Worm (Caenorhabditis elegans): Measurements from ENCODE around the gene F22D3.4.

DNA sequence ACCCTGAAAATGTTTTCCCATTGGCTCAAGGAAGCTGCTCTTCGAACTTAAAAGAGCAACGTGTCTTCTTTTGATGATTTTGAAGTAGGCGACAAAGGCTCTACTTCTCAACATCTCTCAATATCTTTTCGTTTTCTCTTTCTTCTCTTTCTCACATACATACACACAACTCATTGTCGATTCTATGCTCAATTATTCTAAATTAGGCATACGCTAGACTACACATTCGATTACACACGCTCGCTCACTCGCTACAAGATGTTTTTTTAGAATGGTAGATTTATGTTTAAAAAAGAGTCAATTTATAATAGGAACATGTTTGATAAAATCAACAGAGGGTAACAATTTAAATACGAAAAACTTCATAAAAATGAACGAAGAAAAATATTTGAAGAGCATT is 14.1 kb upstream of the F22D3.4 start:
- TF ChIP-seq nhr-12 (tag; optimal IDR thresholded peaks at IDR 0.05) = no peak
- no peak for TF ChIP-seq lin-39 (tag; optimal IDR thresholded peaks at IDR 0.05)
- TF ChIP-seq mdl-1 (tag; optimal IDR thresholded peaks at IDR 0.05) = no peak
- TF ChIP-seq elt-2 (tag; optimal IDR thresholded peaks at IDR 0.05) = no peak
- no peak for TF ChIP-seq eor-1 (tag; optimal IDR thresholded peaks at IDR 0.05)
- no peak for TF ChIP-seq ama-1 (optimal IDR thresholded peaks at IDR 0.05)
- no peak for TF ChIP-seq fkh-10 (GFP tag; optimal IDR thresholded peaks at IDR 0.05)
- TF ChIP-seq nhr-76 (tag; optimal IDR thresholded peaks at IDR 0.05) = no peak
- no peak for TF ChIP-seq ceh-28 (tag; optimal IDR thresholded peaks at IDR 0.05)
- no peak for TF ChIP-seq nhr-43 (tag; optimal IDR thresholded peaks at IDR 0.05; ENCODE audit: poor library complexity, severe bottlenecking)
- TF ChIP-seq zag-1 (tag; optimal IDR thresholded peaks at IDR 0.05) = no peak

Measured in whole organism, L3 larva.